Fruit fly (Drosophila melanogaster): ENCODE measurements around the gene Caper.

DNA sequence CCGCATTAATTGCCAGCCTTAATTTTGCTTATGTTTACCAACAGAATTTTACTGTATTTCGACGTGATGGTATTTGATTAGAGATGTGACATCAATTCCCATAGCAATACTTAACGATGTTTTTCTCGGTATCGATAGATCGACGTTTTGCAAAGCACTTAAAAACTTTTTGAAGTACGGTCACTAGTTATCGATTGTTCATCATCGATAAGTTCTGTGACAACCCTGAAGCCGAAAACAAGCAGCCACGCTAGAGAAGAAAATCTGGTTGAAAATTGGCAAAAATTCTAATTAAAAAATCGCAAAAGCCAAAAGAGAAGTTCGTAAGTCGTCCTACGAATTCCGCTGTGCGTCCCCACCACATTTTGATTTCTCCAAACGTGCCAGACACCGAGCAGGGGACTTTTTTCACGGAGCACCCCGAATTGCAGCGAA lies at the start of gene Caper, which contains the start of gene Rab30:
- TF ChIP-seq bab1 (GFP tag; optimal IDR thresholded peaks at IDR 0.05), result peak; percentile 75
- no peak for TF ChIP-seq toe (GFP tag; optimal IDR thresholded peaks at IDR 0.05)
- TF ChIP-seq CG7045 (GFP tag; optimal IDR thresholded peaks at IDR 0.05), result peak; percentile 29
- TF ChIP-seq CG7101 (tag; optimal IDR thresholded peaks at IDR 0.05), result peak; percentile 67
- no peak for TF ChIP-seq CG33017 (tag; optimal IDR thresholded peaks at IDR 0.05)
- peak; percentile 95 for TF ChIP-seq kay (GFP tag; ENCODE audit: borderline replicate concordance)
- TF ChIP-seq Crg-1 (GFP tag; optimal IDR thresholded peaks at IDR 0.05), result peak; percentile 73
- TF ChIP-seq Clk (GFP tag; optimal IDR thresholded peaks at IDR 0.05), result no peak
- TF ChIP-seq ovo (GFP tag; optimal IDR thresholded peaks at IDR 0.05), result peak; percentile 55
- TF ChIP-seq Hr96 (GFP tag; optimal IDR thresholded peaks at IDR 0.05), result peak; percentile 74
- TF ChIP-seq CG5204 (GFP tag; optimal IDR thresholded peaks at IDR 0.05), result no peak
- TF ChIP-seq cic (GFP tag; optimal IDR thresholded peaks at IDR 0.05), result peak; percentile 47
- TF ChIP-seq cnc (optimal IDR thresholded peaks at IDR 0.05), result no peak
